Fruit fly (Drosophila melanogaster) ovary, adult (tissue): Measurements from ENCODE around the gene c12.1.

Experiments used
- CG17801 ChIP-seq: fragments of 200-800 bp; optimal IDR thresholded peaks from 2 replicates; lab custom pipeline; 2019; ENCODE audit warnings: missing biosample characterization, mild to moderate bottlenecking, missing genetic modification characterization, moderate library complexity; ENCODE audit not compliant: partially characterized antibody

c12.1 gene

DNA sequence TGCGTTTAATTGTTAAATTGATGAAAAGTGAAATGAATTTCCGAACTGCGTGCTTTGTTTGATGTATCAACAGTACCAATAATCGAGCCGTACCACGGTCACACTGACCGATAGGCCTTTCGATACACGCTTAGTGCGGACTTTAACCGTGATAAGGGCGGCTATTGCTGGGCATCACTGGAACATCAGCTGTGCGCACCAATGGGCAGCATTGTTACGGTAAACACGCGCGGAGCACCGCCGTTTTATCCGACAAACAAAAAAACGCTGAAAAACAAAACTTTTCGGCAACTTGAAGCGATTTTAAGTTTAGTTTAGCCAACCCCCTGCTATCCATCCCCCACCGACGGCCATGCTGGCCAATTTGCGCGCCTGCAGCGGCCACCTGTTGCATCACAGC lies at the start of gene c12.1, which contains the start of gene c12.2:
Gene c12.1 (minus strand): TSS at position 84 of the 400 bp plus-strand sequence.
Gene c12.2 (plus strand): TSS at position 220 of the 400 bp plus-strand sequence.
- TF ChIP-seq CG17801 (GFP tag; lab: Kevin White, UChicago) = no peak

dm6 chrX:9355996-9356708 lies 37.1 kb upstream of the c12.1 start, which contains the start of the genes Zdhhc8 and BCL7-like:
TSS of gene Zdhhc8 (minus strand) at chrX:9356227.
TSS of gene BCL7-like (plus strand) at chrX:9356634.
- TF ChIP-seq CG17801 (GFP tag; lab: Kevin White, UChicago) = peak; percentile 5

- TF ChIP-seq CG17801 (GFP tag; lab: Kevin White, UChicago) = no peak
These were observed 36.4 kb upstream of the c12.1 start for dm6 chrX:9355193-9355995.

DNA sequence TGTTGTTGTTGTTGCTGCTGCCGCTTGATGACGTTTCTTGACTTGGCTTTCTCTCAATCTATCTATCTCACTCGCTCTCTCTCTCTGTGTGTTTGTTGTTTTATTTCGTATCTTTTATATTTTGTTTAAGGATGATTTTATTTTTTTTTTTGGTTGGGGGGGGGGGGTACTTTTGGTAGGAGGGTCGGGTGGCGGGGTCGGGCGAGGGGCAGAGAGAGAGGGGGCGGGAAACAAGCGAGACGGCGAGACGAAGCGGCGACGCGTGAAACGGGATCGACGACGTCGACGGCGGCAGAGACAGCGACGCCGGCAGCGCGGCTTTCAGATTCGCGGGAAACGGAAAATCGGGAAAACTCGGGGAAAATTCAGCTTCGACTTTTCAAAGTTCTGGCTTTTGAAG lies 35.8 kb upstream of the c12.1 start:
- no peak for TF ChIP-seq CG17801 (GFP tag; lab: Kevin White, UChicago)

- peak; percentile 29 for TF ChIP-seq CG17801 (GFP tag; lab: Kevin White, UChicago)
These were observed 33.4 kb upstream of the c12.1 start for dm6 chrX:9352112-9353096.

- TF ChIP-seq CG17801 (GFP tag; lab: Kevin White, UChicago) = peak; percentile 12
These were observed 31.3 kb upstream of the c12.1 start for dm6 chrX:9350309-9350708.

DNA sequence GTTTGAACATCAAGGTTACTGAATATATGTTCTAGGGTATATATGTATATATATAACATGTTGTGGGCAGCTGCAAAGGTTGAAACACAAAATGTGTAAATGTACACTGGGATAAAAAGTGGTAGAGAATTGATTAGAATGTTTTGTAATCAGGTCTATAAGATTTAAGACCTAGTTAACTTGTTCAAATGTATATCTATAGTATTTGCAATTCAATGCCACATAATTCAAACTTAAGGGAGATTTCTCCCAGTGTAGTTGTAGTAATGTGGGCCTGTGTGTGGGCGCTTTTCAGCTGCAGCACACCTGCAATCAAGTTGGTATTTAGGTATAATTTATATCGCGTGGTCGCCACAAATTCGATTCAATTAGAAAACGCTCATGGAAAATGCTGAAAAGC lies 30.2 kb upstream of the c12.1 start:
- no peak for TF ChIP-seq CG17801 (GFP tag; lab: Kevin White, UChicago)

dm6 chrX:9347767-9348166 lies 28.7 kb upstream of the c12.1 start:
- TF ChIP-seq CG17801 (GFP tag; lab: Kevin White, UChicago) = no peak

DNA sequence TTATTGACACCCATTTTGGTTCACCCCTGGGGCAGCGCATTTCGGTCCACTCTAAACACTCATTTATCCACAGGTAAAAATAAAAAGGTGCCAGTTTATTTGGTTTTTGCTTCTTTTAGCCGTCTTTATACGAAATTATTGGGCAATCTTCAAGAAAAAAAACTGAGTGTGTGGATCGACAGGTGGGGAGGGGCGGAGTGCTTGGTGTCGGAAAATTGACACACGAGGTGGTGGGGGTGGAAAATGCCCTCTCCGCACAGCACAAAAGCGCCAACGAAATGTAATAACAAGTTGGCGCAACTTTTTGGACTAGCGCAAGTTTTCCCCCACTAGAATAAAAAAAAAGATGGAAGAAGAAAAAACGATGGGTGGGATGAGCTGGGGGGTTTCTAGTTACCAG lies 26.5 kb upstream of the c12.1 start:
- TF ChIP-seq CG17801 (GFP tag; lab: Kevin White, UChicago) = no peak

- peak; percentile 66 for TF ChIP-seq CG17801 (GFP tag; lab: Kevin White, UChicago)
These were observed 25.6 kb upstream of the c12.1 start for dm6 chrX:9344482-9345106.

DNA sequence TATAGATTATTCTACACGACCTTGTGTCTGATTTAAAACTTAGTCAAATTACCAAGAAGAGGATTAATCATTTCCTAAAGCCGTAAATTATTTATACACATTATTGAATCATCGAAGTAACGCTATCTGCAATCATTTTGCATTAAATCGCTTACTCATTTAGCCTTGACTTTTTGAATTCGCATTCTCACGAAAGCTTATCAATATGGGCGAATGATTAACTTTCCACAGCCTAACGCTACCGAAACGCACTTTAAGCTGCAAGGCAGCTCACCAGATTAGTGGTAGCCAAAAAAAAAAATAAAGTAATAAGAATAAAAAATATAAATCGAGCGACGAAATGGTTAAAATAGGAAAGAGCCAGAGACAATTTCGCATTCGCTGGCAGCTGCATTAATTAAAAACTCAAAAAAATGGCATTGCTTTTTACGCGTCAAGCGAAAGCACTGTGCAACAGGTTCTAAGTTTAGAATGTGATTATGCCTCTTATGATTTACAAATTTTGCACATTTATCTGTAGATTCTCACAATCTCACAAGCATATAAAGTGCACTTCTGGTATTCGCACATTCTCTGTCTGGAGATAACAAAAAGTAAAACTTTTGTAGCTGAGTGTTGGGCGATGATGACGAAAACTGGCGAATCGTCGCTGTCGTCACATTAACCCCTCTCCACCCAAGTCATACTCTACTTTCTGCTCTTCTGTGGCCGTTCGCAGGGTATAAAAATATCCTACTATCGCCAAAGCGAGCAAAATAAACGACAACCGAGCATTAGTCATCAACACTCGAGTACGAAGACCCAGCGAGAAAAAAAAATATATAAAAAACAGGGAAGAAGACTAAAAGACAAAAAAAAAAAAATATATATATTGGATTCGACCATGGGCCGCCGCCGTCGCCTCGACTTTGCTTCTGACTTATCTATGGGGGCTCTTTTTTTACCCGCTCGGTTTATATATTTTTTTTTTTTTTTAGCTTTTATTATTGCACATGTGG lies 24.8 kb upstream of the c12.1 start:
- peak; percentile 84 for TF ChIP-seq CG17801 (GFP tag; lab: Kevin White, UChicago)

- TF ChIP-seq CG17801 (GFP tag; lab: Kevin White, UChicago) = no peak
These were observed 13.2 kb upstream of the c12.1 start for dm6 chrX:9332208-9332607.

DNA sequence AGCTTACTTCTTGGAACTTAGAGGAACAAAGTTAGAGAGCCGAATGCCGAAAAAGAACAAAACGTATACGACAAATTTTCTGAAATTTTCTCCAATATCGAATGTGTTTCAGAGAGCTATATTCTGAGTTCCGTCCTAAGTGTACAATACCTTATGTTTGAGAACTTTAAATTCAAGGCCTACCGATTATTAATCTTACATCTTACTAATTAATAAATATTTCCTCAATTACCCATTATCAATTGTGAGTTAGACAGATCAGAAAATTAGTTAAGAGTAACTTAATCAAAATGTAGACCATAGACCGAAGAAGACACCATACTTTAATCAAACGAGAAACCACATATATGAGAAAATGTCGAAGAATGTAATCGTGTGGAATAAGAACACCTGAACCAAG lies 11.4 kb upstream of the c12.1 start, which contains the start of gene CG34450:
Gene CG34450 (minus strand): TSS at position 101 of the 400 bp plus-strand sequence.
- TF ChIP-seq CG17801 (GFP tag; lab: Kevin White, UChicago) = no peak
